Fruit fly (Drosophila melanogaster): ENCODE results near the gene Tektin-C.

DNA sequence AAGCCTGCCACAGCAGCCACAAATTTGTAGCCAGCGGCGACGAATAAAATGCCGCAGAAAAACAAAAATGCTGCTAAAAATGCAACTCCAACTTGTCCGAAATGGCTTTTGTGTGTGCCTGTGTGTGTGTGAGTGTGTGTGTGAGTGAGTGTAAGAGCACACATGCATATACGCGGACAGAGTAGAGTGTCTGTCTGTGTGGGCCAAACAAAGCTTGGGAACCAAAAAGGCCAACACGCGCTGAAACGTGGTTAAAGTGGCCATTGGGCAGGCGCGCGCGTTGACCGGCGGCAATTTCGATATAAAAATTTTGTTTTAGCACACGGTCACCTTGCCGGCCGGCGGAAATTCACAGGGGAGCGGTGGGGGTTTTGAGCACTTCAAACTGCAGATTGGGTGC, 39.1 kb upstream of the Tektin-C start:
- no peak for TF ChIP-seq CG10348 (GFP tag; IDR thresholded peaks at IDR 0.05)
- TF ChIP-seq Ets98B (GFP tag; IDR thresholded peaks at IDR 0.05): no peak; the same call in 1 of the 2 replicates
- no peak for TF ChIP-seq CG8301 (tag; optimal IDR thresholded peaks at IDR 0.05)
- no peak for TF ChIP-seq CG34367 (tag; optimal IDR thresholded peaks at IDR 0.05)
- no peak for TF ChIP-seq CG12605 (GFP tag; IDR thresholded peaks at IDR 0.05)
- TF ChIP-seq CG13204 (GFP tag; optimal IDR thresholded peaks at IDR 0.05): no peak
- TF ChIP-seq CG32121 (GFP tag; IDR thresholded peaks at IDR 0.05): no peak
- no peak for TF ChIP-seq gl (tag; optimal IDR thresholded peaks at IDR 0.05)
- TF ChIP-seq D1 (tag; optimal IDR thresholded peaks at IDR 0.05): no peak
- no peak for TF ChIP-seq CG17806 (tag; optimal IDR thresholded peaks at IDR 0.05)
- TF ChIP-seq fd96Ca (GFP tag; IDR thresholded peaks at IDR 0.05): no peak
